Fruit fly (Drosophila melanogaster) whole organism, embryonic: ENCODE results near the gene CG5068.
A peak's percentile ranks its signal among the peaks of the same experiment; 100 is the strongest.

Experiments used
- Asciz ChIP-seq: fragments of 200-800 bp; sonication (Bioruptor generic); optimal IDR thresholded peaks from 2 replicates; lab custom pipeline; 2017; ENCODE audit warnings: missing biosample characterization, mild to moderate bottlenecking, missing genetic modification characterization, missing genetic modification reagents
- BEAF-32 ChIP-seq: fragments of 200-800 bp; sonication (Bioruptor generic); optimal IDR thresholded peaks from 3 replicates; lab custom pipeline; 2017; ENCODE audit warnings: missing biosample characterization, missing genetic modification characterization, mild to moderate bottlenecking, moderate library complexity, missing genetic modification reagents
- CG11456 ChIP-seq: fragments of 200-800 bp; sonication (Bioruptor generic); IDR thresholded peaks from 3 replicates; pipeline ENCODE4 v1.3.6; 2022; ENCODE audit warnings: missing biosample characterization, missing genetic modification characterization
- CG11696 ChIP-seq: fragments of 200-800 bp; sonication (Bioruptor generic); IDR thresholded peaks from 2 replicates; pipeline ENCODE4 v1.3.6; 2022; ENCODE audit warnings: missing biosample characterization, missing genetic modification characterization
- CG12659 ChIP-seq: fragments of 200-800 bp; sonication (Bioruptor generic); optimal IDR thresholded peaks from 3 replicates; lab custom pipeline; 2017; ENCODE audit warnings: mild to moderate bottlenecking, missing biosample characterization, missing genetic modification reagents, missing genetic modification characterization
- CG14014 ChIP-seq: fragments of 200-800 bp; sonication (Bioruptor generic); IDR thresholded peaks from 2 replicates; pipeline ENCODE4 v1.3.6; 2022; ENCODE audit warnings: missing biosample characterization, missing genetic modification characterization
- CG14860 ChIP-seq: fragments of 200-800 bp; sonication (Bioruptor generic); IDR thresholded peaks from 3 replicates; pipeline ENCODE4 v1.3.6; 2022; ENCODE audit warnings: missing biosample characterization, missing genetic modification characterization; ENCODE audit not compliant: partially characterized antibody
- CG15479 ChIP-seq: fragments of 200-800 bp; sonication (Bioruptor generic); optimal IDR thresholded peaks from 3 replicates; lab custom pipeline; 2019; ENCODE audit warnings: missing biosample characterization, mild to moderate bottlenecking, missing genetic modification characterization, moderate library complexity
- CG15514 ChIP-seq: fragments of 200-800 bp; sonication (Bioruptor generic); optimal IDR thresholded peaks from 3 replicates; lab custom pipeline; 2017; ENCODE audit warnings: missing biosample characterization, missing genetic modification characterization, mild to moderate bottlenecking, moderate library complexity, missing genetic modification reagents
- CG18476 ChIP-seq: fragments of 200-800 bp; sonication (Bioruptor generic); optimal IDR thresholded peaks from 2 replicates; lab custom pipeline; 2016; ENCODE audit warnings: missing biosample characterization, mild to moderate bottlenecking, missing genetic modification characterization
- CG2116 ChIP-seq: fragments of 200-800 bp; sonication (Bioruptor generic); optimal IDR thresholded peaks from 3 replicates; lab custom pipeline; 2018; ENCODE audit warnings: missing biosample characterization, mild to moderate bottlenecking, missing genetic modification characterization
- CG2120 ChIP-seq: fragments of 200-800 bp; sonication (Bioruptor generic); optimal IDR thresholded peaks from 3 replicates; lab custom pipeline; 2016; ENCODE audit warnings: missing biosample characterization, missing genetic modification characterization
- CG4617 ChIP-seq: fragments of 200-800 bp; sonication (Bioruptor generic); optimal IDR thresholded peaks from 3 replicates; lab custom pipeline; 2016; ENCODE audit warnings: missing biosample characterization, missing genetic modification characterization, borderline replicate concordance
- CG4854 ChIP-seq: fragments of 200-800 bp; sonication (Bioruptor generic); optimal IDR thresholded peaks from 2 replicates; lab custom pipeline; 2016; ENCODE audit warnings: missing biosample characterization, missing genetic modification characterization, inconsistent platforms
- CG6654 ChIP-seq: fragments of 200-800 bp; sonication (Bioruptor generic); optimal IDR thresholded peaks from 2 replicates; lab custom pipeline; 2017; ENCODE audit warnings: missing biosample characterization, mild to moderate bottlenecking, missing genetic modification characterization
- CG7372 ChIP-seq: fragments of 200-800 bp; sonication (Bioruptor generic); IDR thresholded peaks from 2 replicates; pipeline ENCODE4 v1.3.6; 2022; ENCODE audit warnings: missing biosample characterization, missing genetic modification characterization
- CHES-1-like ChIP-seq: fragments of 200-800 bp; sonication (Bioruptor generic); optimal IDR thresholded peaks from 2 replicates; lab custom pipeline; 2016; ENCODE audit warnings: missing biosample characterization, missing genetic modification characterization
- D19B ChIP-seq: fragments of 200-800 bp; sonication (Bioruptor generic); optimal IDR thresholded peaks from 2 replicates; lab custom pipeline; 2017; ENCODE audit warnings: missing biosample characterization, mild to moderate bottlenecking, missing genetic modification characterization
- Drgx ChIP-seq: fragments of 200-800 bp; sonication (Bioruptor generic); IDR thresholded peaks from 2 replicates; pipeline ENCODE4 v1.3.6; 2022; ENCODE audit warnings: missing biosample characterization, missing genetic modification characterization
- E2f1 ChIP-seq: fragments of 200-800 bp; sonication (Bioruptor generic); IDR thresholded peaks from 2 replicates; pipeline ENCODE4 v1.3.6; 2022; ENCODE audit warnings: missing biosample characterization, missing genetic modification characterization
- HHEX ChIP-seq: fragments of 200-800 bp; sonication (Bioruptor generic); optimal IDR thresholded peaks from 3 replicates; lab custom pipeline; 2017; ENCODE audit warnings: missing biosample characterization, mild to moderate bottlenecking, missing genetic modification characterization, missing genetic modification reagents
- HLH4C ChIP-seq: fragments of 200-800 bp; sonication (Bioruptor generic); IDR thresholded peaks from 3 replicates; pipeline ENCODE4 v1.3.6; 2022; ENCODE audit warnings: missing biosample characterization, missing genetic modification characterization; ENCODE audit not compliant: partially characterized antibody
- Hand ChIP-seq: fragments of 200-800 bp; sonication (Bioruptor generic); optimal IDR thresholded peaks from 2 replicates; lab custom pipeline; 2017; ENCODE audit warnings: mild to moderate bottlenecking, missing biosample characterization, missing genetic modification reagents, missing genetic modification characterization
- Nf-YC ChIP-seq: fragments of 200-800 bp; optimal IDR thresholded peaks from 3 replicates; lab custom pipeline; 2019; ENCODE audit warnings: missing biosample characterization, mild to moderate bottlenecking, missing genetic modification characterization, moderate library complexity
- Opbp ChIP-seq: fragments of 200-800 bp; sonication (Bioruptor generic); IDR thresholded peaks from 3 replicates; pipeline ENCODE4 v1.3.6; 2022; ENCODE audit warnings: missing biosample characterization, missing genetic modification characterization; ENCODE audit not compliant: partially characterized antibody
- Side ChIP-seq: fragments of 200-800 bp; sonication (Bioruptor generic); optimal IDR thresholded peaks from 2 replicates; lab custom pipeline; 2016; ENCODE audit warnings: missing biosample characterization, missing genetic modification characterization
- ato ChIP-seq: fragments of 200-800 bp; sonication (Bioruptor generic); IDR thresholded peaks from 2 replicates; pipeline ENCODE4 v1.3.6; 2022; ENCODE audit warnings: missing biosample characterization, missing genetic modification characterization; ENCODE audit not compliant: partially characterized antibody
- az2 ChIP-seq: fragments of 200-800 bp; sonication (Bioruptor generic); optimal IDR thresholded peaks from 3 replicates; lab custom pipeline; 2016; ENCODE audit warnings: missing biosample characterization, missing genetic modification characterization
- cato ChIP-seq: fragments of 200-800 bp; sonication (Bioruptor generic); optimal IDR thresholded peaks from 2 replicates; lab custom pipeline; 2016; ENCODE audit warnings: missing biosample characterization, missing genetic modification characterization, borderline replicate concordance
- corto ChIP-seq: fragments of 200-800 bp; sonication (Bioruptor generic); optimal IDR thresholded peaks from 2 replicates; lab custom pipeline; 2016; ENCODE audit warnings: missing biosample characterization, mild to moderate bottlenecking, missing genetic modification characterization, moderate library complexity
- crp ChIP-seq, 2 experiments: fragments of 200-800 bp; sonication (Bioruptor generic); optimal IDR thresholded peaks; 2 replicates in 1 of 2; 3 replicates in 1 of 2; lab custom pipeline; 2017; ENCODE audit warnings: missing biosample characterization in 2 of 2, missing genetic modification characterization in 2 of 2, mild to moderate bottlenecking in 1 of 2, moderate library complexity in 1 of 2
- da ChIP-seq: fragments of 200-800 bp; sonication (Bioruptor generic); optimal IDR thresholded peaks from 2 replicates; lab custom pipeline; 2016; ENCODE audit warnings: missing biosample characterization, missing genetic modification characterization
- fd96Cb ChIP-seq: fragments of 200-800 bp; sonication (Bioruptor generic); optimal IDR thresholded peaks from 2 replicates; lab custom pipeline; 2018; ENCODE audit warnings: missing biosample characterization, mild to moderate bottlenecking, missing genetic modification characterization, moderate library complexity
- ftz-f1 ChIP-seq: fragments of 200-800 bp; sonication (Bioruptor generic); optimal IDR thresholded peaks from 2 replicates; lab custom pipeline; 2016; ENCODE audit warnings: missing biosample characterization, missing genetic modification characterization
- gro ChIP-seq: fragments of 200-800 bp; sonication (Bioruptor generic); optimal IDR thresholded peaks from 2 replicates; lab custom pipeline; 2016; ENCODE audit warnings: missing biosample characterization, missing genetic modification characterization
- h ChIP-seq: fragments of >200 bp; optimal IDR thresholded peaks from 2 replicates; lab custom pipeline; 2017
- her ChIP-seq: fragments of 200-800 bp; sonication (Bioruptor generic); optimal IDR thresholded peaks from 2 replicates; lab custom pipeline; 2016; ENCODE audit warnings: missing biosample characterization, missing genetic modification characterization
- kay ChIP-seq: fragments of 200-800 bp; sonication (Bioruptor generic); optimal IDR thresholded peaks from 2 replicates; lab custom pipeline; 2016; ENCODE audit warnings: missing biosample characterization, missing genetic modification characterization
- lilli ChIP-seq: fragments of 200-800 bp; sonication (Bioruptor generic); optimal IDR thresholded peaks from 3 replicates; lab custom pipeline; 2016; ENCODE audit warnings: missing biosample characterization, missing genetic modification characterization
- lmd ChIP-seq: fragments of 200-800 bp; sonication (Bioruptor generic); IDR thresholded peaks from 2 replicates; pipeline ENCODE4 v1.3.6; 2022; ENCODE audit warnings: missing biosample characterization, missing genetic modification characterization
- mam ChIP-seq: fragments of 200-800 bp; sonication (Bioruptor generic); optimal IDR thresholded peaks from 3 replicates; lab custom pipeline; 2016; ENCODE audit warnings: missing biosample characterization, missing genetic modification characterization
- pzg ChIP-seq: fragments of 200-800 bp; sonication (Bioruptor generic); optimal IDR thresholded peaks from 3 replicates; lab custom pipeline; 2018; ENCODE audit warnings: missing biosample characterization, mild to moderate bottlenecking, missing genetic modification characterization, moderate library complexity
- salm ChIP-seq: fragments of 200-800 bp; sonication (Bioruptor generic); optimal IDR thresholded peaks from 2 replicates; lab custom pipeline; 2018; ENCODE audit warnings: missing biosample characterization, mild to moderate bottlenecking, missing genetic modification characterization
- ssp ChIP-seq: fragments of 200-800 bp; sonication (Bioruptor generic); IDR thresholded peaks from 2 replicates; pipeline ENCODE4 v1.3.6; 2022; ENCODE audit warnings: missing biosample characterization, missing genetic modification characterization
- tio ChIP-seq: fragments of 200-800 bp; sonication (Bioruptor generic); optimal IDR thresholded peaks from 2 replicates; lab custom pipeline; 2017; ENCODE audit warnings: missing biosample characterization, missing genetic modification characterization, inconsistent platforms
- tna ChIP-seq: fragments of 200-800 bp; sonication (Bioruptor generic); IDR thresholded peaks from 2 replicates; pipeline ENCODE4 v1.3.6; 2022; ENCODE audit warnings: missing biosample characterization, missing genetic modification characterization; ENCODE audit not compliant: partially characterized antibody
- unc-4 ChIP-seq: fragments of 200-800 bp; sonication (Bioruptor generic); IDR thresholded peaks from 2 replicates; pipeline ENCODE4 v1.3.6; 2022; ENCODE audit warnings: missing biosample characterization, missing genetic modification characterization; ENCODE audit not compliant: partially characterized antibody
- vvl ChIP-seq: fragments of 200-800 bp; sonication (Bioruptor generic); IDR thresholded peaks from 2 replicates; pipeline ENCODE4 v1.3.6; 2022; ENCODE audit warnings: missing biosample characterization, missing genetic modification characterization
- zen2 ChIP-seq: fragments of 200-800 bp; sonication (Bioruptor generic); IDR thresholded peaks from 3 replicates; pipeline ENCODE4 v1.3.6; 2022; ENCODE audit warnings: missing biosample characterization, missing genetic modification characterization; ENCODE audit not compliant: partially characterized antibody

The CG5068 gene

DNA sequence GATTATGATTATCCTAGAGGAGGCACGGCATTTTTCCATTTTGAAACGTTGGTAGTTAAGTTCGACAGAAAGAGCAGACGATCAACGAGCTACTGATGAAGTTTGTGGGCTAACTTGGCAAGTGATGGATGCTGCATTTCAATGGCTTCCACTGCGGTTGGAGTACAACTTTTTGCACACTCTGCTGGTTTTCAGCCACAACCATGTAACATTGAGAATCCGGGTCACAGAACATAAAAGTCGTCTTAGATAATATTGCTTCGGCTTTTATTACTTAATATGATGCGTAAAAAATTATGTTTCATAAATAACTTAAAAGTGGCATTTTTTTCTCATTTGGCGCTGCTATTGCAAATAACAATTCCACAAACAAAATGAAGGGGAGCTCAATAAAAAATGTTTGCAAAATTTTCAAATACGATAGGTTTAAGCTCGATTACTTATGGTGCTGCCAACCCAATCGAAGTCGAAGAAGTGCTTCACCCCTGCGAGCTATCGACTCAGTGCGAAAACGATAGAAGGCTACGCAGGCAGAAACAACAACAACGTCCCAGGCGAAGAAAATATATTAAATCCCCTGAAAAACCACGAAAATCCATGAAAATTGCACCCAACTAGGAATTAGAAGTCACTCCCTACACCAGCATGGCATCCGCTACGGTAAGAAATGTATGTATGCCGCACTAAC, 20.0 kb upstream of the CG5068 start, which contains the start of the genes CG5653 and CG5021 (continued):
- peak; percentile 56 for TF ChIP-seq ato (GFP tag; lab: Robert Waterston, UW)
- TF ChIP-seq h = no peak
- peak; percentile 65 for TF ChIP-seq tna (GFP tag; lab: Robert Waterston, UW)
- no peak for TF ChIP-seq her (GFP tag; lab: Kevin White, UChicago)
- TF ChIP-seq zen2 (GFP tag; lab: Robert Waterston, UW) = peak; percentile 51; the same call in 1 of the 3 replicates
- no peak for TF ChIP-seq az2 (GFP tag; lab: Kevin White, UChicago)
- peak; percentile 19 for TF ChIP-seq CG4617
- no peak for TF ChIP-seq tio (GFP tag; lab: Kevin White, UChicago)
- TF ChIP-seq CG4854 (GFP tag; lab: Kevin White, UChicago) = no peak
- TF ChIP-seq Side (GFP tag; lab: Kevin White, UChicago) = no peak
- TF ChIP-seq crp (GFP tag; optimal IDR thresholded peaks at IDR 0.05; lab: Kevin White, UChicago) = peak in 1 of 2 experiments; percentile 68
- TF ChIP-seq CHES-1-like (GFP tag; lab: Kevin White, UChicago) = no peak
- TF ChIP-seq Opbp (GFP tag; lab: Robert Waterston, UW) = peak; percentile 63; the same call in 2 of the 3 replicates
- TF ChIP-seq CG6654 (GFP tag; lab: Kevin White, UChicago) = no peak
- no peak for TF ChIP-seq CG14860 (GFP tag; lab: Robert Waterston, UW)
- TF ChIP-seq CG11696 = no peak
- peak; percentile 87 for TF ChIP-seq pzg (GFP tag; lab: Kevin White, UChicago)
- TF ChIP-seq E2f1 (GFP tag; lab: Robert Waterston, UW) = no peak
- no peak for TF ChIP-seq mam
- TF ChIP-seq CG2116 (GFP tag; lab: Kevin White, UChicago) = peak; percentile 58
- TF ChIP-seq lmd (GFP tag; lab: Robert Waterston, UW) = no peak
- no peak for TF ChIP-seq CG11456 (GFP tag; lab: Robert Waterston, UW)
- TF ChIP-seq Asciz = no peak
- peak; percentile 55 for TF ChIP-seq CG15514 (GFP tag; lab: Kevin White, UChicago)
- no peak for TF ChIP-seq ssp (GFP tag; lab: Robert Waterston, UW)
- no peak for TF ChIP-seq CG18476 (GFP tag; lab: Kevin White, UChicago)
- no peak for TF ChIP-seq CG15479 (GFP tag; lab: Kevin White, UChicago)
- peak; percentile 22 for TF ChIP-seq CG12659 (GFP tag; lab: Kevin White, UChicago)
- TF ChIP-seq lilli (GFP tag; lab: Kevin White, UChicago) = no peak
- no peak for TF ChIP-seq CG14014
- no peak for TF ChIP-seq vvl (GFP tag; lab: Robert Waterston, UW)
- no peak for TF ChIP-seq cato (GFP tag; lab: Kevin White, UChicago)
- TF ChIP-seq CG7372 = no peak
- TF ChIP-seq HHEX (GFP tag; lab: Kevin White, UChicago) = no peak
- no peak for TF ChIP-seq fd96Cb
- peak; percentile 57 for TF ChIP-seq unc-4 (GFP tag; lab: Robert Waterston, UW)
- no peak for TF ChIP-seq salm (tag; lab: Kevin White, UChicago)
- TF ChIP-seq Drgx (GFP tag; lab: Robert Waterston, UW) = no peak
- TF ChIP-seq BEAF-32 (GFP tag; lab: Kevin White, UChicago) = peak; percentile 61
- TF ChIP-seq ftz-f1 (GFP tag; lab: Kevin White, UChicago) = peak; percentile 82
- TF ChIP-seq kay = no peak
- no peak for TF ChIP-seq da
- no peak for TF ChIP-seq Nf-YC
- no peak for TF ChIP-seq D19B (GFP tag; lab: Kevin White, UChicago)
- no peak for TF ChIP-seq gro (GFP tag; lab: Kevin White, UChicago)
- TF ChIP-seq Hand = no peak
- TF ChIP-seq corto (GFP tag; lab: Kevin White, UChicago) = no peak
- TF ChIP-seq HLH4C (GFP tag; lab: Robert Waterston, UW) = peak; percentile 68; the same call in 2 of the 3 replicates
- no peak for TF ChIP-seq CG2120 (GFP tag; lab: Kevin White, UChicago)
